Worm (Caenorhabditis elegans) whole organism, L3 larva: Measurements from ENCODE around the gene C13E3.1.

Source experiments
- R02D3.7 ChIP-seq: fragments of 150-350 bp; optimal IDR thresholded peaks from 2 replicates; lab custom pipeline; 2014; ENCODE audit warnings: missing biosample characterization, missing genetic modification characterization
- nhr-28 ChIP-seq: fragments of 150-350 bp; optimal IDR thresholded peaks from 2 replicates; lab custom pipeline; 2014; ENCODE audit warnings: missing biosample characterization, missing genetic modification characterization
- ztf-4 ChIP-seq: fragments of 150-350 bp; optimal IDR thresholded peaks from 2 replicates; lab custom pipeline; 2014; ENCODE audit warnings: missing biosample characterization, missing genetic modification characterization

- no peak for TF ChIP-seq R02D3.7 (tag; lab: Kevin White, UChicago)
- TF ChIP-seq nhr-28 (tag; lab: Kevin White, UChicago), result no peak
- TF ChIP-seq ztf-4 (tag; lab: Kevin White, UChicago), result no peak
These were observed 39.4 kb upstream of the C13E3.1 start, which contains the start of gene sprp-4 for ce11 chrX:8853524-8853923.
